Fruit fly (Drosophila melanogaster): ENCODE data around the gene beg.

DNA sequence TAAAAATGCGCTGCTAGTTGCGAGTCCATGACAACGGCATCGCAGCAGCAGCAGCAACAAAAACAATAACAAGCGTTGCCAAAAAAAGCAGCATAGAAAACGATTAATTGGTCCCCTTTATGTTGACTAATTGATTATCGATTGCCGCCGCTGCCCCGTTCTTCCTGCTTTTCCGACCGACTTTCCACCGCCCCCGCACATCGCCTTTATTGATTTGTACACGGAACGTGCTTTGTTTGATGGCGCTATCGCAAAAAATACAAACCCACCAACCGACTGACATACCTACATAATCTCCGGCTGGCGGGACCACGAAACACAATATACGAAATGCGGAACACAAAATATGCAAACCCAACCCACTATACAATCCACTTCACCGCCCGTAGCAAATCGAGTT lies 16.0 kb downstream of the beg start:
- no peak for TF ChIP-seq CG8478 (optimal IDR thresholded peaks at IDR 0.05)
- no peak for TF ChIP-seq CTCF (optimal IDR thresholded peaks at IDR 0.05)
